Worm (Caenorhabditis elegans) whole organism, young adult: ENCODE data around the gene paqr-3.

Experiments
- dox-1 ChIP-seq: fragments of 200-800 bp; sonication (Bioruptor generic); IDR thresholded peaks from 2 replicates; pipeline ENCODE4 v1.3.6; 2022; ENCODE audit warnings: missing genetic modification reagents, missing genetic modification characterization, missing compliant biosample characterization
- him-1 ChIP-seq: sonication (generic microtip); optimal IDR thresholded peaks from 2 replicates; lab custom pipeline; 2016; ENCODE audit warnings: missing genotype, missing genetic modification reagents, missing genetic modification characterization, missing compliant biosample characterization
- hlh-26 ChIP-seq: fragments of 200-800 bp; sonication (Bioruptor generic); conservative IDR thresholded peaks from 2 replicates; pipeline ENCODE4 v1.3.6; 2022; ENCODE audit warnings: missing genetic modification reagents, missing genetic modification characterization, missing compliant biosample characterization
- nfyb-1 ChIP-seq: fragments of 200-800 bp; sonication (Bioruptor generic); IDR thresholded peaks from 2 replicates; pipeline ENCODE4 v1.3.6; 2022; ENCODE audit warnings: missing genetic modification reagents, missing genetic modification characterization, missing compliant biosample characterization
- nhr-120 ChIP-seq: fragments of 200-800 bp; sonication (Bioruptor generic); IDR thresholded peaks from 2 replicates; pipeline ENCODE4 v1.3.6; 2022; ENCODE audit warnings: missing genetic modification characterization, missing compliant biosample characterization
- snpc-1.1 ChIP-seq: sonication (generic microtip); optimal IDR thresholded peaks from 2 replicates; lab custom pipeline; 2017; ENCODE audit warnings: missing genetic modification characterization, mild to moderate bottlenecking, missing compliant biosample characterization, antibody characterized with exemption, moderate library complexity, missing genotype, missing genetic modification reagents; ENCODE audit not compliant: insufficient read depth
- snpc-3.4 ChIP-seq: sonication (generic microtip); optimal IDR thresholded peaks from 2 replicates; lab custom pipeline; 2017; ENCODE audit warnings: missing genetic modification characterization, mild to moderate bottlenecking, missing compliant biosample characterization, antibody characterized with exemption, moderate library complexity, missing genotype, missing genetic modification reagents

- TF ChIP-seq nhr-120 (GFP tag; lab: Robert Waterston, UW) (no peak), nfyb-1 (GFP tag; lab: Robert Waterston, UW) (no peak), snpc-1.1 (tag; lab: Kevin White, UChicago) (no peak), hlh-26 (GFP tag; lab: Robert Waterston, UW) (no peak), snpc-3.4 (tag; lab: Kevin White, UChicago) (no peak), him-1 (tag; lab: Kevin White, UChicago) (no peak), dox-1 (no peak)
Measured at ce11 chrIV:14365837-14366378, 17.6 kb downstream of the paqr-3 start.
